Fruit fly (Drosophila melanogaster): Measurements from ENCODE around the gene amos.

amos gene

DNA sequence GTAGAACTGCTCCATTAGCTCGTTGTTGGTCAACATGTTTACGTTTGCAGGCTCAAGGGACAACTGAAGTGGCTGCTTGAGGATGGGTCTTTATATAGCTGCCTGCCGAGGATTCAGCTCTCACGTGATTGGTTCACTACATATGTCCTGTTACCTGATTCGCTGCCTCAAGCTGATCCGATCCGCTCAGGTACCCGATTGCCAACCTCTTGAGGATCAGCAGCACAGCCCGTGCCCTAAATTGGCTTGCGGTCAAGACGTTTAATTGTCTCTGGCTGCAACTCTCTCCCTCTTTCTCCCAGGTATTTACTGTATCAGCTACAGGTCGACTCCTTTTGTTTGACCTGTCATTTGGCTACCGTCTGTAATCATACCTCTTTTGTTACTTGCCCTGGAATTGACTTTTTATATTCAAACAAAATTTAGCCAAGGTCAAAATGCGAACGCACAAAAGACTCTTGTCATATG, at the start of gene amos:
Gene amos (minus strand): TSS at position 51 of the 468 bp plus-strand sequence.
- no peak for TF ChIP-seq CG17801 (GFP tag; optimal IDR thresholded peaks at IDR 0.05; ENCODE audit: partially characterized antibody)

dm6 chr2L:18645468-18645867, 48.7 kb upstream of the amos start:
- no peak for TF ChIP-seq CG17801 (GFP tag; optimal IDR thresholded peaks at IDR 0.05; ENCODE audit: partially characterized antibody)

DNA sequence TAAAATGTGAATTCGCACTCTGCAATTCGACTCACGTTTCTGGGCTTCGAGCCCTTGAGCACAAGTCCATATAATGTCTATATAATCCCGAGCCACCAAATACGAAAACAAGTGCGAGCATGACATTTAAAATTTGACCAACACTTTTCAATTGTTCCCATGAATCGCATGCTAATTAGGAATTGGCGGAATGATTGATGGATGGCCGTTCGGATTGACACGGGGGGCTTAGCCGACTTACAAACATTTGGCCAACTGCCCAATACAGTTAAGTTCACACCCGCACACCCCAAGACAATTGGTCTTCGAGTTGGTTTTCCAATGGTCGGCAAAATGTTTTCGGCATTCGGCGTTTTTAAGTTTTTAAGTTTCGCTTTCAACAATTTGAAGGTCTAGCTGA, 44.4 kb upstream of the amos start:
- no peak for TF ChIP-seq CG17801 (GFP tag; optimal IDR thresholded peaks at IDR 0.05; ENCODE audit: partially characterized antibody)

DNA sequence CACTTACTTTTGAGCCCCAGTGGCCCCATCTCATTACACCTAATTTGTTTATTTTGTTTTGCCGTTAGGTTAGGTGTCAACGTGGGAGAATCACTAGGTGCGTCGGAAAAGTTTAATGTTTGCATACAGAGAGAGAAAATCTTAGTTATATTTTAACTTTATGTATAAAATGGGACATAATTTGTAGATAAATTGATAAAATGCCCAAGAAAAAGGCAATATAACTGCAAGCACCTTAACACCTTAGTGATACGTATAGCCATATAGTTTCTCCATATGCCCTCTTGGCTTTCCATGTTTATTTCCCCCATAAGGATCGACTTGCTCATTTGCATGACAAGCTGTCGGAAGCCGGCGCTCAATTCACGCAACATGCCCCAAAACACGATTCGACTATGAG, 42.2 kb upstream of the amos start:
- no peak for TF ChIP-seq CG17801 (GFP tag; optimal IDR thresholded peaks at IDR 0.05; ENCODE audit: partially characterized antibody)

- peak; percentile 26 for TF ChIP-seq CG17801 (GFP tag; optimal IDR thresholded peaks at IDR 0.05; ENCODE audit: partially characterized antibody)
Measured at dm6 chr2L:18632389-18632788, 35.7 kb upstream of the amos start.

dm6 chr2L:18630611-18631221, 34.0 kb upstream of the amos start:
- no peak for TF ChIP-seq CG17801 (GFP tag; optimal IDR thresholded peaks at IDR 0.05; ENCODE audit: partially characterized antibody)

DNA sequence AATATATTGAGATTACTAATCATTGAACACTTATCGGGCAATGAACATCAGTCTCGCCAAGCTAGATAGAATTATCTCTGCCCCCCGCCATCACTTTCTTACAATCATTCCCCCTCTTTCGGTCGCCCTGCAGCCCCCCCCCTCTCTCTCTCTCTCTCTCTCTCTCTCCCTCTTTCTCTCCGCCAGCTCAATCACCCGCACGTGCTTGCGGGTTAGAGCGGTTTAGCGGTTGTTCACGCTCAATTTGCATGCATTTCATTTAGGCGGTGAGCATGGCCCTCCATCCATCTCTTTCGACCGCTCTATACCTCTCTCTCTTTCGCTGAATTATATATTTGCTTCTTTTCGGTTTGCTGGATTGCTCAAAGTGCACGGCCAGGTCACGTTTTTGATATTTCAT, 32.4 kb upstream of the amos start:
- TF ChIP-seq CG17801 (GFP tag; optimal IDR thresholded peaks at IDR 0.05; ENCODE audit: partially characterized antibody), result no peak

DNA sequence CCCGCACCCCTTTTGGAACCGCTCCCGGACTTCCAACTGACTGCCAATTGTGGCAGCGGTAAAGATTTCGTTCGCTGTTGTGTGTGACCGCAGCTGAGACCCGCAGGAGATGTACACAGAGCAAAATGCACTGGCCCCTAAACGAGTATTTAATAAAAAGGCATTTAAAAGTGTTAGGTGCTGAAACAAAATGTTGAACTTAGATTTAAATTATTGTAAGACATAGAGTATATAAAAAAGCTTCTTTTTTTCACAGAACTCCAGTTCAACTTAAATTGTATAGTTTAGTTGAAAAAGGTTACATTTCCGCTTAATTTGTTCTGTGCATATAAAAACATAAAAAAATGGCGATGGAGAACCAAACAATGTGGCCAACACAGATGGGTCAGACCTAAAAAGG, 31.4 kb upstream of the amos start:
- no peak for TF ChIP-seq CG17801 (GFP tag; optimal IDR thresholded peaks at IDR 0.05; ENCODE audit: partially characterized antibody)

- TF ChIP-seq CG17801 (GFP tag; optimal IDR thresholded peaks at IDR 0.05; ENCODE audit: partially characterized antibody), result no peak
Measured at dm6 chr2L:18626987-18627386, 30.3 kb upstream of the amos start.

- TF ChIP-seq CG17801 (GFP tag; optimal IDR thresholded peaks at IDR 0.05; ENCODE audit: partially characterized antibody), result no peak
Measured at dm6 chr2L:18625470-18625869, 28.7 kb upstream of the amos start.

DNA sequence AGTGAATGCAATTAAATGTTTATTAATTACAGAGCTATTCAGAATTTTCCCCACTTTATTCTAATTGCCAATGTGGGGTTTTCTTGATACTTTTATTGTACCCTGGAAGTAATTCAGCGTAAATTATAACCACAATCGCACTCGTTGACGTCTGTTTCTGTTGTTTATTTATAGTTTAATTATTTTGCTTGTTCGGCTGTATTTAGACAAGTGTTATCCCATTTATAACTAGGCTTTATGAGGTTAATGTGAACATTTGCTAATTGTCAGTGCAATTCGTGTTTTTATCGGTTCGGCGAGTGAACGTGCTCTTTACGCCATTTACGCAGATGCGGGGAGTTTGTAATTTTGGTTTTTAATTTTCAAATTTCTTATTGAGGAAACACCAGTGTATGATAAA, 28.3 kb upstream of the amos start:
- TF ChIP-seq CG17801 (GFP tag; optimal IDR thresholded peaks at IDR 0.05; ENCODE audit: partially characterized antibody), result no peak

- no peak for TF ChIP-seq CG17801 (GFP tag; optimal IDR thresholded peaks at IDR 0.05; ENCODE audit: partially characterized antibody)
Measured at dm6 chr2L:18624362-18624761, 27.6 kb upstream of the amos start.

- no peak for TF ChIP-seq CG17801 (GFP tag; optimal IDR thresholded peaks at IDR 0.05; ENCODE audit: partially characterized antibody)
Measured at dm6 chr2L:18623435-18623834, 26.7 kb upstream of the amos start.

DNA sequence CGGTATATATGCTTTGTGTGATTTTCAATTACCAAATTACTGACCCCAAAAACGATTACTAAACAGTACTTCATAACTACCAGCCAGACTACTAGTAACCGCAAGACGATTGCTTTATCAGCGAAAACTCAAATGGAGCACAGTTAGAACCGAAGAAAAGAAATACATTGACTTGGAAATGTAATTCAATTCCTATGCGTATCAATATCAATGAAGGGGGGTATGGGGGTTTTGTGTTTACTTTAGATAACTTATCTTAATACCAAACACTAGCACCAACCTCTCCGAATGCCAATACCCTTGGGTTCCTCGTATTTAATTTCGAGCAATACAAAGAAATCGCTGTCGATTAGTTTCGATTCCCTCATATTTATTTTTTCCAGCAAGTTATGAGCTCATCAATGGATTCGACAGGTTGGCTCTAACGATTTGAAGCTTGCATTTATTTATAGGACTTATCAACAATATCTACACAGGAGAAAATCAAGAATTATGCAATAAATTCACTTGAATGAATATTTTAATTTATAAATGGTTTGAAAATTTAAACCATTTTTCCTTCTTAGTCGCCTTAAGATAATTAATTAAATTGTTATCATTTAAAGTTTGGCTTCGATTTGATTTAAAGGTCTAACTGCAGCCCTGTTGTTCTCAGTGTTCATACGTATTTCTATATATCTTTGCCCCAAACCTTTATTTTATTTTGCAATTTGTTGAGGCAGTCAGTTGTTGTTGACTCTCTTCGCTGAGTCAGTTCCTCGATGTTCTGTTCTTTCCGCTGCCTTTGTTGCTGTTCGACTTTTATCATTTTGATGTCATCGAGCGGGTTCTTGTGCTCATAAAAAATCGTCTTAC, 24.9 kb upstream of the amos start:
- peak; percentile 93 for TF ChIP-seq CG17801 (GFP tag; optimal IDR thresholded peaks at IDR 0.05; ENCODE audit: partially characterized antibody)

DNA sequence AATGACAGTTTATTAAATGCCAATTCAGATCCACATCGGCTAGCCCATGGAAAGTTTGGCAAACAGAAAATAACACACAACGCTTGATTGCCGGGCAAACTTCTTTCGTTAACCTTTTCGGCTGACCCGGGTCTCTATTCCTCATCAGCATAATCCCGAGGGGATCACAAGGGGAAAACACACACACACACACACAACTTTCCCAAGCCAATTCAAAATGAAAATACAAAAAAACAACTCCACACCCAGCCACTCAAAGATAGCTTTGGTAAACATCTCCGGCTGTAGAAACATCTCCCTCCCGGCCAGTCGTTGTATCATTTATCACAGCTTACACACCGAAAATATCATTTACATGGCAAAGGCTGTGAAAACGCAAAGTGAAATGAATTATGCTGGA, 23.4 kb upstream of the amos start:
- TF ChIP-seq CG17801 (GFP tag; optimal IDR thresholded peaks at IDR 0.05; ENCODE audit: partially characterized antibody), result no peak

DNA sequence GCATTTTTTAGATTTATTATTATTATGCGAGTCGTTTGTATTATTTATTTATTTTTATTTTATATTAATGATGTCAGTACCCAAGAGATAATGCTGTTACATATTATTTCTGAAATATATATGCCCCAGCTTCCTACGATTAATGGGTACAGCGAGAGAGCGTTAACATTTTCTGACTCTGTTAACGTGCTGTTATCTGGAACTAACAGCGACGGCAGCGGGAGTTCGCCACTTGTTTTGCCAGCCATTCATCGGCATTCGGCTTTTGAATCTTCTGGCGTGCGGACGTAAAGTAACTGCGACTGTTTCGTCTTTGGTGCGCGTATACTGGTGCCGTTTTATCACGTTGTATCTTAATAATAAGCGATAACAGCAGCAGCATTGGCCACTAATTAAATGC, 20.3 kb upstream of the amos start, which contains the start of gene MESR3:
Gene MESR3 (plus strand): TSS at position 254 of the 400 bp plus-strand sequence.
- peak; percentile 76 for TF ChIP-seq CG17801 (GFP tag; optimal IDR thresholded peaks at IDR 0.05; ENCODE audit: partially characterized antibody)
